Worm (Caenorhabditis elegans) whole organism, mixed stage, embryonic: ENCODE measurements around the gene srw-99.

ENCODE experiments used
- M03D4.4 ChIP-seq: sonication (generic microtip); optimal IDR thresholded peaks from 2 replicates; lab custom pipeline; 2017; ENCODE audit warnings: mild to moderate bottlenecking, missing genetic modification characterization, missing compliant biosample characterization
- bed-3 ChIP-seq: fragments of 200-800 bp; sonication (Bioruptor generic); optimal IDR thresholded peaks from 3 replicates; lab custom pipeline; 2018; ENCODE audit warnings: mild to moderate bottlenecking, missing genetic modification characterization, moderate library complexity, missing compliant biosample characterization
- blmp-1 ChIP-seq: fragments of 150-350 bp; optimal IDR thresholded peaks from 2 replicates; lab custom pipeline; 2014; ENCODE audit warnings: missing biosample characterization, missing genetic modification characterization
- ceh-39 ChIP-seq: fragments of 150-350 bp; optimal IDR thresholded peaks from 2 replicates; lab custom pipeline; 2014; ENCODE audit warnings: missing biosample characterization, missing genetic modification characterization
- ceh-83 ChIP-seq: fragments of 200-800 bp; sonication (Bioruptor generic); optimal IDR thresholded peaks from 2 replicates; lab custom pipeline; 2018; ENCODE audit warnings: mild to moderate bottlenecking, missing genetic modification characterization, missing compliant biosample characterization
- ces-1 ChIP-seq: fragments of 150-350 bp; optimal IDR thresholded peaks from 2 replicates; lab custom pipeline; 2014; ENCODE audit warnings: missing biosample characterization, missing genetic modification reagents, missing genetic modification characterization
- cnd-1 ChIP-seq: fragments of 200-800 bp; sonication (Bioruptor generic); optimal IDR thresholded peaks from 2 replicates; lab custom pipeline; 2018; ENCODE audit warnings: mild to moderate bottlenecking, missing genetic modification characterization, missing compliant biosample characterization
- drap-1 ChIP-seq: fragments of 200-800 bp; sonication (Bioruptor generic); optimal IDR thresholded peaks from 3 replicates; lab custom pipeline; 2018; ENCODE audit warnings: mild to moderate bottlenecking, missing genetic modification characterization, missing compliant biosample characterization
- elt-1 ChIP-seq: sonication (generic microtip); optimal IDR thresholded peaks from 2 replicates; lab custom pipeline; 2017; ENCODE audit warnings: missing genetic modification characterization, mild to moderate bottlenecking, missing compliant biosample characterization, antibody characterized with exemption, moderate library complexity, borderline replicate concordance; ENCODE audit not compliant: insufficient read depth
- elt-3 ChIP-seq: fragments of 150-350 bp; optimal IDR thresholded peaks from 2 replicates; lab custom pipeline; 2014; ENCODE audit warnings: missing biosample characterization, missing genetic modification characterization
- ham-2 ChIP-seq: fragments of 200-800 bp; sonication (Bioruptor generic); optimal IDR thresholded peaks from 2 replicates; lab custom pipeline; 2018; ENCODE audit warnings: mild to moderate bottlenecking, missing genetic modification characterization, missing compliant biosample characterization
- hlh-1 ChIP-seq: fragments of 150-350 bp; optimal IDR thresholded peaks from 2 replicates; lab custom pipeline; 2014; ENCODE audit warnings: missing biosample characterization, missing genetic modification reagents, missing genetic modification characterization
- lin-13 ChIP-seq: fragments of 150-350 bp; optimal IDR thresholded peaks from 2 replicates; lab custom pipeline; 2014; ENCODE audit warnings: missing biosample characterization, missing genetic modification characterization
- lin-32 ChIP-seq: fragments of 200-800 bp; sonication (Bioruptor generic); optimal IDR thresholded peaks from 2 replicates; lab custom pipeline; 2018; ENCODE audit warnings: mild to moderate bottlenecking, missing genetic modification characterization, missing compliant biosample characterization
- lsy-2 ChIP-seq: fragments of 150-350 bp; optimal IDR thresholded peaks from 2 replicates; lab custom pipeline; 2014; ENCODE audit warnings: missing biosample characterization, missing genetic modification characterization
- mab-5 ChIP-seq: fragments of 150-350 bp; optimal IDR thresholded peaks from 2 replicates; lab custom pipeline; 2014; ENCODE audit warnings: missing biosample characterization, missing genetic modification characterization
- mep-1 ChIP-seq: fragments of 150-350 bp; optimal IDR thresholded peaks from 2 replicates; lab custom pipeline; 2017; ENCODE audit warnings: missing biosample characterization, missing genetic modification reagents, missing genetic modification characterization, inconsistent platforms
- mls-2 ChIP-seq: sonication (generic microtip); optimal IDR thresholded peaks from 2 replicates; lab custom pipeline; 2016; ENCODE audit warnings: mild to moderate bottlenecking, missing genetic modification characterization, moderate library complexity, missing compliant biosample characterization
- nhr-12 ChIP-seq: fragments of 150-350 bp; optimal IDR thresholded peaks from 2 replicates; lab custom pipeline; 2014; ENCODE audit warnings: missing biosample characterization, missing genetic modification characterization
- nhr-2 ChIP-seq: fragments of 150-350 bp; optimal IDR thresholded peaks from 2 replicates; lab custom pipeline; 2014; ENCODE audit warnings: missing biosample characterization, missing genetic modification characterization
- nhr-28 ChIP-seq: fragments of 150-350 bp; optimal IDR thresholded peaks from 2 replicates; lab custom pipeline; 2014; ENCODE audit warnings: missing biosample characterization, missing genetic modification characterization
- nhr-76 ChIP-seq: sonication (generic microtip); optimal IDR thresholded peaks from 2 replicates; lab custom pipeline; 2017; ENCODE audit warnings: missing biosample characterization, missing genetic modification characterization
- pha-4 ChIP-seq: fragments of 150-350 bp; optimal IDR thresholded peaks from 2 replicates; lab custom pipeline; 2018; ENCODE audit warnings: missing biosample characterization, missing genetic modification reagents, missing genetic modification characterization
- sem-2 ChIP-seq: fragments of 200-800 bp; sonication (Bioruptor generic); optimal IDR thresholded peaks from 2 replicates; lab custom pipeline; 2018; ENCODE audit warnings: mild to moderate bottlenecking, missing genetic modification characterization, missing compliant biosample characterization
- snpc-4 ChIP-seq: fragments of 150-350 bp; optimal IDR thresholded peaks from 2 replicates; lab custom pipeline; 2014; ENCODE audit warnings: missing biosample characterization, missing genetic modification characterization
- sptf-1 ChIP-seq: sonication (generic microtip); optimal IDR thresholded peaks from 2 replicates; lab custom pipeline; 2017; ENCODE audit warnings: mild to moderate bottlenecking, missing genetic modification characterization, moderate library complexity, missing compliant biosample characterization
- tbx-8 ChIP-seq: fragments of 200-800 bp; sonication (Bioruptor generic); optimal IDR thresholded peaks from 2 replicates; lab custom pipeline; 2018; ENCODE audit warnings: mild to moderate bottlenecking, missing genetic modification characterization, moderate library complexity, missing compliant biosample characterization
- unc-120 ChIP-seq: sonication (generic microtip); optimal IDR thresholded peaks from 2 replicates; lab custom pipeline; 2017; ENCODE audit warnings: missing genetic modification characterization, missing compliant biosample characterization; ENCODE audit not compliant: poor library complexity, severe bottlenecking
- unc-39 ChIP-seq: fragments of 150-350 bp; optimal IDR thresholded peaks from 2 replicates; lab custom pipeline; 2014; ENCODE audit warnings: missing biosample characterization, missing genetic modification characterization
- unc-62 ChIP-seq: fragments of 150-350 bp; optimal IDR thresholded peaks from 2 replicates; lab custom pipeline; 2014; ENCODE audit warnings: missing biosample characterization, missing genetic modification reagents, missing genetic modification characterization
- zip-8 ChIP-seq: fragments of 150-350 bp; optimal IDR thresholded peaks from 2 replicates; lab custom pipeline; 2014; ENCODE audit warnings: missing biosample characterization, missing genetic modification characterization
- ztf-11 ChIP-seq: fragments of 150-350 bp; optimal IDR thresholded peaks from 2 replicates; lab custom pipeline; 2014; ENCODE audit warnings: missing biosample characterization, missing genetic modification characterization

The srw-99 gene

DNA sequence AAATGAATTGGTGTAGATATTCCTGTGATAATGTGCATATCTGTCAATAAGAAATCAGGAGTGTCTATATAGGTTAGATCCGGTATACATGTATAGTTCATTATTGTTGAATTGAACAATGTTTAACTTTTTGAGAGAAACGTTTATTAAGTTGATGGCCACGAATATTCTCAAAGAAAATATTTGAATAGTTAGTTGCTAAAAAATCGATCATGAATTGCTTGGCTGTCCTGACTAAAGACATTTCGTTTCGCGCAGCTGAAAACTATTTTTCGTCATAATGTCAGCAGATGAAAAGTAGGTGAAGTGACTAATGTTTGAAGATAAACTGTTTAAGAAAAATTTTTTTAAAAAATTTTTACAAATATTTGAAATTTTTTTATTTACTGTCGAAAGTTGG is 42.9 kb downstream of the srw-99 start, which contains the start of gene srh-199:
srh-199 (minus strand) TSS at position 101 of the 400 bp plus-strand sequence.
- TF ChIP-seq lin-13 (tag; lab: Kevin White, UChicago) (no peak), ceh-83 (no peak), lsy-2 (tag; lab: Kevin White, UChicago) (no peak), M03D4.4 (no peak), pha-4 (tag; lab: Kevin White, UChicago) (no peak), zip-8 (tag; lab: Kevin White, UChicago) (no peak), ztf-11 (tag; lab: Kevin White, UChicago) (no peak), mep-1 (no peak), lin-32 (GFP tag; lab: Kevin White, UChicago) (no peak), nhr-12 (no peak), bed-3 (GFP tag; lab: Kevin White, UChicago) (no peak)

DNA sequence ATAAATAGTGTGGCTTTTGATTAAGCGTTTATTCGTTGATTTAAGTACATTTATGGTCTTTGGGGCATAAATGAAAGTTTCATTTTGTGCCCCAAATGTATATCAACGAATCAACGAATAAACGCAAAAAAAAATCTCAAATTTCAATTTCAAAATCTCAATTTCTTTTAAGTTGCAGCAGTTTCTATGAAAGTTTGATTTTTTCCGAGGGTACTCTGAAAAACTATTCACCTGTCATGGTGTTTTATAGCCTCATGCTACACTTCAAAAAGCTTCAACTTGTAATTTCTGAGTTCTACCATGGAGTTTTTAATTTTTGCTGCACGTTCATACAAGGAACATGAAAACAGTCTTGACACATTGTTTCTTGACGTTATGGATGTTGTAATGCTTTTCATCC is 44.0 kb downstream of the srw-99 start, which contains the start of gene ZK697.1:
ZK697.1 (plus strand) TSS at position 301 of the 400 bp plus-strand sequence.
- TF ChIP-seq snpc-4 (tag; lab: Kevin White, UChicago) (no peak), mls-2 (tag; lab: Kevin White, UChicago) (no peak), ceh-83 (no peak), cnd-1 (tag; lab: Kevin White, UChicago) (no peak), tbx-8 (no peak), nhr-76 (tag; lab: Kevin White, UChicago) (no peak), unc-62 (GFP tag; lab: Kevin White, UChicago) (no peak), blmp-1 (tag; lab: Kevin White, UChicago) (no peak), bed-3 (GFP tag; lab: Kevin White, UChicago) (no peak), drap-1 (GFP tag; lab: Kevin White, UChicago) (no peak), unc-39 (tag; lab: Kevin White, UChicago) (no peak), lin-13 (tag; lab: Kevin White, UChicago) (no peak), mab-5 (no peak), unc-120 (tag; lab: Kevin White, UChicago) (no peak)

DNA sequence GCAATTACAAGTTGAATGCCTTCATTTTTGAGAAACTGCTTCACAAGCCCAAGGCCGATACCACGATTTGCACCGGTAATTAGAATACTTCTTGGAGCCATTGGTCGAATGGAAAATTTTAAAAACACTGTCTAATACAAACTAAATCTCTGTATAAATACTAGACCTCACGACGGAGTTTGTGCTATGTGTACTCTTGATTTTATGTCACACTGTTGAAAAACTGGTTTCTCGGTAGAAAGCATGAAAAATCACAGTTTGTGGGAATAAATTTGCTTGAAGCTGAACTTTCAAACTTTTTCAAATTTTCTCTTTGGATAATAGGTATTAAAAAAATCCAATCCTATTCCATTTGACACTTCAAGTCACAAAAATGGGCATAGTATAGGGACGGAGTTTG is 47.0 kb downstream of the srw-99 start, which contains the start of gene ZK697.14:
ZK697.14 (minus strand) TSS at position 101 of the 400 bp plus-strand sequence.
- TF ChIP-seq nhr-76 (tag; lab: Kevin White, UChicago) (no peak), ceh-39 (no peak), sptf-1 (tag; lab: Kevin White, UChicago) (no peak), cnd-1 (tag; lab: Kevin White, UChicago) (no peak), mep-1 (no peak), lsy-2 (tag; lab: Kevin White, UChicago) (no peak), M03D4.4 (no peak), ceh-83 (no peak), mls-2 (tag; lab: Kevin White, UChicago) (no peak), nhr-2 (tag; lab: Kevin White, UChicago) (no peak), unc-120 (tag; lab: Kevin White, UChicago) (no peak), tbx-8 (no peak), lin-32 (GFP tag; lab: Kevin White, UChicago) (no peak), sem-2 (GFP tag; lab: Kevin White, UChicago) (no peak), nhr-28 (tag; lab: Kevin White, UChicago) (no peak), pha-4 (tag; lab: Kevin White, UChicago) (no peak), unc-39 (tag; lab: Kevin White, UChicago) (no peak)

DNA sequence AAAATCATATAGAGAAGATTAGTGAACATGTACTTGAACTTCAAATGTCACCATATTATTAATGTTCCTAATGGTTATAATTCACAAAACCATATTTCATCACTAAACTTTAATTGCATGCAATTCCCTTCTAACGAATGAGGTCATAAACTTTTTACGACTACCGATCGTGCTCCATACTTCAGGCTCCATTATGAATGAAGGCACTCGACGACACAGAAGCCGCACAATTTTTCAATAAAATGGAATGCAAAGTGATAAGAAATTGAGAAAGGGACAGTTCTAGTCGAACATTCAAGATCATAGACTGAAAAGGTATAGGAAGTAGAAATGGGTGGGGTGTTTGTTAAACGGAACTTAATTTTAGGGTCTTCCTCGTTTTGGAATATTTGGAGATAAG is 47.6 kb downstream of the srw-99 start:
- TF ChIP-seq ham-2 (GFP tag; lab: Kevin White, UChicago) (no peak), drap-1 (GFP tag; lab: Kevin White, UChicago) (no peak), lin-32 (GFP tag; lab: Kevin White, UChicago) (no peak), M03D4.4 (no peak), unc-39 (tag; lab: Kevin White, UChicago) (no peak), ztf-11 (tag; lab: Kevin White, UChicago) (no peak), nhr-76 (tag; lab: Kevin White, UChicago) (no peak), nhr-2 (tag; lab: Kevin White, UChicago) (no peak), snpc-4 (tag; lab: Kevin White, UChicago) (no peak), ceh-39 (no peak), ces-1 (GFP tag; lab: Kevin White, UChicago) (no peak), mab-5 (no peak), mep-1 (no peak), hlh-1 (no peak), tbx-8 (no peak), elt-3 (tag; lab: Kevin White, UChicago) (no peak), sptf-1 (tag; lab: Kevin White, UChicago) (no peak)

DNA sequence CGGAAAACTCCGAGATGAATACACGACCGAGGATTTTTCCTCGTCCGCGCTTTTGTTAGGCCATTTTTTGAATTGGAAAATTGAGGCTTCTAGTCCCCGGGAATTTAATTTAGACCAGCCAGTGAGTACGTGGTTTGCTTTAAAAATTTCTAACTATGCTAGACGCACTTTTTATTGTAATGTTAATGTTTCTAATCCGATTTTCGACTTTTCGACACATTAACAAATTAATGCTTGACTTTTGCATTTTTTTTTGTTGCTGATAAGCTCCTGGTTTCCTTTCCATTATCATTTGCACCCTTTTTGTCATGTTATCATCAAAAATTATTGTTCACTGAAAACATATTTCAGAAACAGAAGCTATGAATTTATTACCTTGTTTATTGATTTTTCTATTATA is 48.3 kb downstream of the srw-99 start, which contains the start of gene clec-204:
clec-204 (plus strand) TSS at position 301 of the 400 bp plus-strand sequence.
- TF ChIP-seq blmp-1 (tag; lab: Kevin White, UChicago) (no peak), mab-5 (no peak), hlh-1 (no peak), pha-4 (tag; lab: Kevin White, UChicago) (no peak), cnd-1 (tag; lab: Kevin White, UChicago) (no peak), ces-1 (GFP tag; lab: Kevin White, UChicago) (no peak), snpc-4 (tag; lab: Kevin White, UChicago) (no peak), elt-1 (no peak), nhr-28 (tag; lab: Kevin White, UChicago) (no peak), mep-1 (no peak), sem-2 (GFP tag; lab: Kevin White, UChicago) (no peak), bed-3 (GFP tag; lab: Kevin White, UChicago) (no peak), ceh-39 (no peak), nhr-76 (tag; lab: Kevin White, UChicago) (no peak), drap-1 (GFP tag; lab: Kevin White, UChicago) (no peak), unc-120 (tag; lab: Kevin White, UChicago) (no peak), zip-8 (tag; lab: Kevin White, UChicago) (no peak), lin-32 (GFP tag; lab: Kevin White, UChicago) (no peak), ceh-83 (no peak)
